Fruit fly (Drosophila melanogaster) whole organism, pupa: ENCODE data around the gene CG31174.
A peak's percentile ranks its signal among the peaks of the same experiment; 100 is the strongest.

Experiments used
- CG32121 ChIP-seq: fragments of 200-800 bp; sonication (Bioruptor generic); IDR thresholded peaks from 2 replicates; pipeline ENCODE4 v1.3.6; 2022; ENCODE audit warnings: missing biosample characterization, missing genetic modification characterization
- CG4496 ChIP-seq: fragments of 200-800 bp; sonication (Bioruptor generic); IDR thresholded peaks from 3 replicates; pipeline ENCODE4 v1.3.6; 2022; ENCODE audit warnings: missing biosample characterization, missing genetic modification characterization
- D1 ChIP-seq: fragments of 200-800 bp; sonication (Bioruptor generic); optimal IDR thresholded peaks from 2 replicates; lab custom pipeline; 2018; ENCODE audit warnings: missing biosample characterization, mild to moderate bottlenecking, missing genetic modification characterization, moderate library complexity
- EcR ChIP-seq: fragments of 200-800 bp; sonication (Bioruptor generic); optimal IDR thresholded peaks from 3 replicates; lab custom pipeline; 2019; ENCODE audit warnings: missing biosample characterization, missing genetic modification characterization, mild to moderate bottlenecking, moderate library complexity, missing genetic modification reagents
- Ets98B ChIP-seq: fragments of 200-800 bp; sonication (Bioruptor generic); IDR thresholded peaks from 2 replicates; pipeline ENCODE4 v1.3.6; 2022; ENCODE audit warnings: missing biosample characterization, missing genetic modification characterization
- gl ChIP-seq: fragments of 200-800 bp; sonication (Bioruptor generic); optimal IDR thresholded peaks from 2 replicates; lab custom pipeline; 2018; ENCODE audit warnings: missing biosample characterization, mild to moderate bottlenecking, missing genetic modification characterization

CG31174 gene

DNA sequence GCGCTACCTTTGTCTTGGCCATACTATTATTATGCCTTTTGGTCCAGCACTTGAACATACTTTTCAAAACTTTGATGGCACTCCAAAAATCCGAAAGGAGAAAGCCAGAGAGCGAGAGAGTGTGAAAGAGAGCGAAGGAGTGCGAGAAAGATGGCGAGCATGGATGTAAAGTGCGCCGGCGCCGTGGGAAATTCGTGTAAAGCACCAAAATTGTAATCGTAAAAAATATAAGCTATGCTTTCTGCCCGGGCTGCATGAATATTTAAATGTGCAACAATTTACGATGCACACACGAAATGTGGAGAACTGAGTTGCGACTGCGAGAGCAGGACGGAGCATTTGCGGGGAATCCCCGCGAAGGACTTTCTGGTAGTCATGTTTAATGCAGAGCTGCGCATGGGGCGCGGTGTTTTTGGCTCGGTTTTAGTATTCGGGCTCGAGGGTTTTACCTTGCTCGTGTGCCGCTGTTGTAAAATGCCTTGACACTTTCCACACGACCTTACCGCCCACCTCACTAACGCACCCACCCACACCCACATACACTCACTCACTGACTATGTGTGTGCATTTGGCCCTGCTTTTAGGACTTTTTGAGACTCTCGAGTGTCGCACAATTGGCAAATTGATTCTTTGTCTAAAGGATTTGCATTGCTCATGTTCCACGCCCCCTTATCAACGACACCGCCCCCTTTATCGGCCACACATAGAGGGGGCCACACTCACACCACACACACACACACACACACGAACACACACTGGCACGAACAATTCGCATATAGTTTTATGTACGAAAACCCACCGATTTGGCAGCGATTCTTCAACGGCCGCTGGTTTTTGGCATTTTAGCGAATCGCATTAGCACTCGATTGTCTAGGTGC lies 47.4 kb downstream of the CG31174 start:
- TF ChIP-seq Ets98B (GFP tag; lab: Robert Waterston, UW) (no peak), CG4496 (GFP tag; lab: Robert Waterston, UW) (peak; percentile 26; the same call in 1 of the 3 replicates), D1 (tag; lab: Kevin White, UChicago) (no peak), CG32121 (GFP tag; lab: Robert Waterston, UW) (no peak), EcR (GFP tag; lab: Kevin White, UChicago) (peak; percentile 15), gl (tag; lab: Kevin White, UChicago) (no peak)
